Worm (Caenorhabditis elegans) whole organism, early embryonic: ENCODE results near the gene gcy-4.
A peak's percentile ranks its signal among the peaks of the same experiment; 100 is the strongest.

ENCODE experiments used
- B0310.2 ChIP-seq: sonication (generic microtip); optimal IDR thresholded peaks from 2 replicates; lab custom pipeline; 2016; ENCODE audit warnings: mild to moderate bottlenecking, missing genetic modification characterization, missing compliant biosample characterization
- F13C5.2 ChIP-seq: sonication (generic microtip); optimal IDR thresholded peaks from 2 replicates; lab custom pipeline; 2017; ENCODE audit warnings: mild to moderate bottlenecking, missing genetic modification characterization, inconsistent platforms, missing compliant biosample characterization
- aly-1 ChIP-seq: sonication (generic microtip); optimal IDR thresholded peaks from 2 replicates; lab custom pipeline; 2016; ENCODE audit warnings: missing genetic modification characterization, missing compliant biosample characterization
- ama-1 ChIP-seq: fragments of 150-350 bp; optimal IDR thresholded peaks from 2 replicates; lab custom pipeline; 2014
- ceh-13 ChIP-seq: fragments of 200-800 bp; sonication (Bioruptor generic); optimal IDR thresholded peaks from 2 replicates; lab custom pipeline; 2018; ENCODE audit warnings: mild to moderate bottlenecking, missing genetic modification characterization, missing compliant biosample characterization
- ceh-36 ChIP-seq: sonication (generic microtip); optimal IDR thresholded peaks from 2 replicates; lab custom pipeline; 2016; ENCODE audit warnings: missing genetic modification characterization, inconsistent platforms, missing compliant biosample characterization
- ets-7 ChIP-seq: sonication (generic microtip); optimal IDR thresholded peaks from 2 replicates; lab custom pipeline; 2016; ENCODE audit warnings: missing genotype, missing genetic modification characterization, missing compliant biosample characterization
- flt-1 ChIP-seq: fragments of 200-800 bp; sonication (Bioruptor generic); IDR thresholded peaks from 2 replicates; pipeline ENCODE4 v1.3.6; 2022; ENCODE audit warnings: missing genetic modification characterization, missing compliant biosample characterization
- hmbx-1 ChIP-seq: sonication (generic microtip); optimal IDR thresholded peaks from 2 replicates; lab custom pipeline; 2016; ENCODE audit warnings: mild to moderate bottlenecking, missing genetic modification characterization, missing compliant biosample characterization
- hmg-4 ChIP-seq: fragments of 200-800 bp; sonication (Bioruptor generic); optimal IDR thresholded peaks from 2 replicates; lab custom pipeline; 2018; ENCODE audit warnings: mild to moderate bottlenecking, missing genetic modification characterization, missing compliant biosample characterization
- hnd-1 ChIP-seq: sonication (generic microtip); optimal IDR thresholded peaks from 2 replicates; lab custom pipeline; 2016; ENCODE audit warnings: missing genetic modification characterization, missing compliant biosample characterization
- pes-1 ChIP-seq: fragments of 200-800 bp; sonication (Bioruptor generic); IDR thresholded peaks from 2 replicates; pipeline ENCODE4 v1.3.6; 2022; ENCODE audit warnings: missing genetic modification reagents, missing genetic modification characterization, missing compliant biosample characterization
- scrt-1 ChIP-seq: fragments of 200-800 bp; sonication (Bioruptor generic); IDR thresholded peaks from 2 replicates; pipeline ENCODE4 v1.3.6; 2022; ENCODE audit warnings: missing genetic modification characterization, missing compliant biosample characterization
- sea-1 ChIP-seq: fragments of 200-800 bp; sonication (Bioruptor generic); conservative IDR thresholded peaks from 2 replicates; pipeline ENCODE4 v1.3.6; 2022; ENCODE audit warnings: missing genetic modification characterization, missing compliant biosample characterization
- tbx-11 ChIP-seq: fragments of 200-800 bp; sonication (Bioruptor generic); IDR thresholded peaks from 2 replicates; pipeline ENCODE4 v1.3.6; 2022; ENCODE audit warnings: missing genetic modification characterization, missing compliant biosample characterization
- tbx-37 ChIP-seq: fragments of 200-800 bp; sonication (Bioruptor generic); conservative IDR thresholded peaks from 2 replicates; pipeline ENCODE4 v1.3.6; 2022; ENCODE audit warnings: missing genetic modification reagents, missing genetic modification characterization, missing compliant biosample characterization
- tra-4 ChIP-seq: sonication (generic microtip); optimal IDR thresholded peaks from 2 replicates; lab custom pipeline; 2017; ENCODE audit warnings: missing genetic modification characterization, missing compliant biosample characterization

The gcy-4 gene

ce11 chrII:10302141-10302574 is 6.5 kb downstream of the gcy-4 start:
- 0 out of 2 replicates have a peak, but pooled peaks have one; percentile 37 for TF ChIP-seq tbx-11

- TF ChIP-seq tbx-11 (no peak), tbx-37 (GFP tag; lab: Robert Waterston, UW) (peak; percentile 54; the same call in 1 of the 2 replicates), pes-1 (GFP tag; lab: Robert Waterston, UW) (peak; percentile 54; the same call in 1 of the 2 replicates), F13C5.2 (peak; percentile 88)
Measured at ce11 chrII:10300954-10301353, 7.7 kb downstream of the gcy-4 start, which contains the start of gene mdt-22. Gene mdt-22 (plus strand): TSS chrII:10301216.

DNA sequence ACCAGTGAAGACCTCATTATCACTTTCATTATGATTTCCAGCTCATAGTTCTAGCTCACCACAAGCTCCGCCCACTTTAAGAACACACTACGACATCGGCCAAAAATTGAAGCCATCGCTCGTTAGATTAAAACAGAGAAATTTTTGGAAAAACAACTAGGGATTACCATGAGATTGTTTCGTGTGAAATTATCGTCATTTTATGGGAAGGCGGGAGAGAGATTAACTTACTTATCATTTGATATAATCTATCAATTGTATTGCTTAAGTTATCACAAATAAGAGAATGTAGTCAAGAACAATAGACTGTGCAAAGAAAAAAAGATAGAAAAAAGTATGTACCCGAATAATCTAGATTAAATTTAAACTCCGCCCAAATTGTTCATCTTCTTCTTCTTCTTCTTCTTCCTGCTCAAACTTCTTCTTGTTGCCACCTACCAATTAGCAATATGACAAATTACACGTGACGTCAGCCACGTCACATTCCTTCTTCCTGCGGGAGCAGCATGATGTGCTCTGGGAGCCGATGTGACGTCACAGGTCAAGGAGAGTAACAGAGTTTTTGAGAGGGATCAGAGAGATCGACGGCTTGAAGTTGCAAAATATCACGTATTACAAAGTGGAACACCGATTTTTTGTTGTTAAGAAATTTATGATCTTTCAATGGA is 8.4 kb downstream of the gcy-4 start, which contains the start of gene nep-26:
Gene nep-26, minus strand, starts transcription at position 51 of the 668 bp plus-strand sequence.
- TF ChIP-seq hmg-4 (GFP tag; lab: Kevin White, UChicago) = no peak
- no peak for TF ChIP-seq aly-1 (tag; lab: Kevin White, UChicago)
- no peak for TF ChIP-seq F13C5.2
- TF ChIP-seq ceh-13 (GFP tag; lab: Kevin White, UChicago) = no peak
- no peak for TF ChIP-seq sea-1 (GFP tag; lab: Robert Waterston, UW)
- TF ChIP-seq flt-1 (GFP tag; lab: Robert Waterston, UW) = no peak
- TF ChIP-seq B0310.2 (tag; lab: Kevin White, UChicago) = no peak
- TF ChIP-seq pes-1 (GFP tag; lab: Robert Waterston, UW) = no peak
- TF ChIP-seq tbx-11 = no peak
- TF ChIP-seq tbx-37 (GFP tag; lab: Robert Waterston, UW) = no peak
- no peak for TF ChIP-seq tra-4 (tag; lab: Kevin White, UChicago)

DNA sequence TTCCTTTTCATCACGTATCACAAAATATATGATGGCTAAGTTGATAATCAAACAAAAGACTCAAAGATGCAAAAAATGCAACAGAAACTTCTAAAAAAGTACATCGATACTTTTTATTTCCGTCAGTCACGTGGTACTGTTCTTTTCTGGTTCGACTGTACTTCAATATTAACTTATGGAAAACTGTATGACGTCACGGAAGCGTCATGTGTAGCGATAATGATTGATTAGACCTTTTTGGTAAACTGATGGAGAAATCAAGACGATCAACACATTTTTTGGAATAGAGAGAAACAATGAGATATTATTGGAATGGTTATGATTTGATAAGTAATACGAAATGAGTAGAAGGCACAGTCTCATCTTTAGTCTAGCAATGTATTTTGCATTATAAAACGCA is 14.4 kb downstream of the gcy-4 start:
- TF ChIP-seq ceh-36 (tag; lab: Kevin White, UChicago) (no peak), tra-4 (tag; lab: Kevin White, UChicago) (no peak), ets-7 (no peak), sea-1 (GFP tag; lab: Robert Waterston, UW) (no peak), ama-1 (lab: Kevin White, UChicago) (no peak), scrt-1 (GFP tag; lab: Robert Waterston, UW) (no peak), hnd-1 (no peak), ceh-13 (GFP tag; lab: Kevin White, UChicago) (no peak), F13C5.2 (no peak), hmg-4 (GFP tag; lab: Kevin White, UChicago) (no peak), pes-1 (GFP tag; lab: Robert Waterston, UW) (no peak), tbx-37 (GFP tag; lab: Robert Waterston, UW) (no peak), hmbx-1 (tag; lab: Kevin White, UChicago) (no peak), B0310.2 (tag; lab: Kevin White, UChicago) (no peak), flt-1 (GFP tag; lab: Robert Waterston, UW) (no peak), tbx-11 (no peak)

DNA sequence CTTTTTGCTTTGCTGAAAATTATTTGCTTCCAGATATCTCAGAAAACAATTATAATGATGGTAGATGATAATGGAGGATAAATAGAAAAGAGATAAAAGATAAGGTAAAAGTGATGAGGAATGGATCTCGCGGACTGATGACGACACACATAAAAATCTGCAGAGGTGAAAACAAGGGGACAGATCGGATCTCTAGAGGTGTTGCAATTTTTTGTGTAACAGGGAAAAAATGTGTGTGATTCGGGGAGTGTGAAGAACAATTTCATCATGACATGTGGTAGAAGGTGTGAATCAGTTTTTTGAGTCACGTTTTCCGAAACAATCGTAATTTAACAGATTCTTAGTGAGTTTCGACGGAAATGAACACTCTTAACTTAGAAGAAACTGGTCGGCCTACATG is 19.7 kb downstream of the gcy-4 start:
- TF ChIP-seq sea-1 (GFP tag; lab: Robert Waterston, UW) = no peak
- no peak for TF ChIP-seq ceh-13 (GFP tag; lab: Kevin White, UChicago)
- TF ChIP-seq tbx-37 (GFP tag; lab: Robert Waterston, UW) = no peak
- TF ChIP-seq tra-4 (tag; lab: Kevin White, UChicago) = no peak
- no peak for TF ChIP-seq ceh-36 (tag; lab: Kevin White, UChicago)
- no peak for TF ChIP-seq F13C5.2
- no peak for TF ChIP-seq flt-1 (GFP tag; lab: Robert Waterston, UW)
- TF ChIP-seq tbx-11 = no peak
- TF ChIP-seq pes-1 (GFP tag; lab: Robert Waterston, UW) = no peak
- TF ChIP-seq B0310.2 (tag; lab: Kevin White, UChicago) = no peak

- no peak for TF ChIP-seq sea-1 (GFP tag; lab: Robert Waterston, UW)
- TF ChIP-seq ceh-36 (tag; lab: Kevin White, UChicago) = no peak
- TF ChIP-seq hmg-4 (GFP tag; lab: Kevin White, UChicago) = no peak
- no peak for TF ChIP-seq hmbx-1 (tag; lab: Kevin White, UChicago)
- TF ChIP-seq scrt-1 (GFP tag; lab: Robert Waterston, UW) = no peak
- no peak for TF ChIP-seq F13C5.2
- TF ChIP-seq B0310.2 (tag; lab: Kevin White, UChicago) = no peak
- TF ChIP-seq hnd-1 = no peak
- no peak for TF ChIP-seq tbx-11
- no peak for TF ChIP-seq tra-4 (tag; lab: Kevin White, UChicago)
- no peak for TF ChIP-seq ets-7
- TF ChIP-seq ama-1 (lab: Kevin White, UChicago) = no peak
- TF ChIP-seq pes-1 (GFP tag; lab: Robert Waterston, UW) = no peak
- TF ChIP-seq ceh-13 (GFP tag; lab: Kevin White, UChicago) = no peak
- TF ChIP-seq flt-1 (GFP tag; lab: Robert Waterston, UW) = no peak
- TF ChIP-seq aly-1 (tag; lab: Kevin White, UChicago) = no peak
- no peak for TF ChIP-seq tbx-37 (GFP tag; lab: Robert Waterston, UW)
Measured at ce11 chrII:10284991-10285390, 23.6 kb downstream of the gcy-4 start.

DNA sequence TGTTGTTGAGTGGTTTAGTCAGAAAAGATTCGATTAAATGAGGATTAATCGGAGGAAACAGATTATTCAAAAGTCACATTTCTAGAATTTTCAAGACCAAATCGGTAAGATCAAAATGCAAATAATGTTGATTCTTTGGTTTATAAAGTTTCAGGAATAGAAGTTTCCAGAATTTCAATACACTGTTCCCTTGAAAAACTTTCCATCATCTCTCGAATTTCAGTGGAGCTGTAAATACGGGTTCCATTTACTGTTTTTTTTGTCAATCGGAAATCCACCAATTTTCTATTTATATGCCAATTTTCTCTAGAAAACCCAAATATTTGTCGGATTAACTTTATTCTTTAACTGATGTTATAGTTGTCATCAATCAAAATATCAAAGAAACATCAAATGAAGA is 25.5 kb downstream of the gcy-4 start:
- TF ChIP-seq hmg-4 (GFP tag; lab: Kevin White, UChicago) (no peak), flt-1 (GFP tag; lab: Robert Waterston, UW) (no peak), ceh-13 (GFP tag; lab: Kevin White, UChicago) (no peak), pes-1 (GFP tag; lab: Robert Waterston, UW) (no peak), B0310.2 (tag; lab: Kevin White, UChicago) (no peak)

DNA sequence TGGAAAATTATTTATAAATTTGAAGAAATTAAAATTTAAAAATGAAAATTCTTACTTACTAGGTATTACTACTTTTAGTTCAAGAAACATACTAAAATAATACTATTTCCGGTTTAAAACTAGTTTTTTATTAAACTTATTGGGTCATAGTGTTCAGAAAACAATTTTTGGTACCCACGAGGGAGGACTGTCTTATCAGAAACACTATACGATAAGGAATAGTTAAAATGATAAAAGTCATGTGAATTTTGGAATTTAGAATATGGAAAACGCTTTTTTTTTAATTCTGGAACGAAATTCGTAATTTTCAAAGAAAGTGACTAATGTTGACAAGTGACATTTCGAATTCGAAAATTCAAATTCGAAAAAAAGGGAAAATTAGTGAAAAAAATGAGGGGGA is 27.0 kb downstream of the gcy-4 start:
- TF ChIP-seq ama-1 (lab: Kevin White, UChicago) = no peak
- no peak for TF ChIP-seq pes-1 (GFP tag; lab: Robert Waterston, UW)
- TF ChIP-seq aly-1 (tag; lab: Kevin White, UChicago) = no peak
- no peak for TF ChIP-seq hmg-4 (GFP tag; lab: Kevin White, UChicago)
- TF ChIP-seq tra-4 (tag; lab: Kevin White, UChicago) = no peak
- TF ChIP-seq ceh-13 (GFP tag; lab: Kevin White, UChicago) = no peak
- TF ChIP-seq tbx-37 (GFP tag; lab: Robert Waterston, UW) = no peak
- TF ChIP-seq hnd-1 = no peak
- TF ChIP-seq B0310.2 (tag; lab: Kevin White, UChicago) = no peak
- no peak for TF ChIP-seq tbx-11
- no peak for TF ChIP-seq F13C5.2
- no peak for TF ChIP-seq ets-7
